Worm (Caenorhabditis elegans): Measurements from ENCODE around the gene hal-3.

DNA sequence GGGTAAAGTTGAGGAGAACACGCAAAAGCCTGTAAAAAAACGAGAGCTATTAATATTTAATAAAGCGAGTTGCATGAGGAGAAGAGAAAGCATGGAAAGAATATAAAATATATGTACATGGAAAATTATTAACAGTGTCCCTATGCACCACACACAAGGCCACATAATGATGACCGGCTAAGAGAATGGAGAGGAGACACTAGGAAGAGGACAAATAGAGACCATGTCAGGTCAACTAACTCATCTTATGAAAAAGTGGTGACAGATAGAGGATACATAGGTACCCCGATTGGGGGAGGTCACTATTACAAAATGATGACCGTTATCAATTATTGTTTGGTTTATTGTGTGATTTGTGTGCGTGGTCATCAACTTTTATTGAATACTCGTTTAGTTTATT, 27.5 kb upstream of the hal-3 start, which contains the start of gene fzr-1:
- TF ChIP-seq lsy-2 (tag; optimal IDR thresholded peaks at IDR 0.05) (no peak), ceh-82 (tag; optimal IDR thresholded peaks at IDR 0.05) (no peak), nhr-10 (tag; optimal IDR thresholded peaks at IDR 0.05) (no peak), snpc-4 (tag; optimal IDR thresholded peaks at IDR 0.05) (no peak)
